In the genomic region with DNA sequence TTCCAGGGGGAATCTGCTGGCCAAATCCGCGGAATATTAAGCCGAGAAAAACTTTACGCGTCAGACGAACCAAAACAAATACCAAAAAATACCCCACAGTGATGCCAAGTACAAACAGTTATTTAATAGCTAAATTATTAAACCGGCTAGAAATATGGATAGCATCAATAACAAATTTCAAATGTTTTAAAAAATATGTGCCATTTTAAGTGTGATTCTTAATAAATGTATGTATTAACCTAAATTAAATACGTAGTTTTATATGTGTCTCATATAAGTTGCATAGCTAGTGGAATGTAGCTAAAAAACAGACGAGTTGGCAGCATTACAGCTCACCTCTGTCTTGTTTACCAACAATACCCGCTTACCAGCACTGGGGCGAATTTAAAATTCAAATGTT, we compare ENCODE assay signal across 1 fruit fly cellular context.
TF ChIP-seq lines count a peak whose summit lies in the region.

A gene (minus strand): TSS at position 54 of the 400 bp plus-strand sequence.

TF ChIP-seq in whole organism, embryonic, 481 proteins besides CTCF, POLR2A, EP300 and RAD21 (continued from another document and continues in another):
- TF ChIP-seq tna (GFP tag; IDR thresholded peaks at IDR 0.05; lab: Robert Waterston, UW; ENCODE audit: partially characterized antibody), result no peak
- peak; percentile 56 for TF ChIP-seq Spps (tag; optimal IDR thresholded peaks at IDR 0.05; lab: Kevin White, UChicago)
- no peak for TF ChIP-seq CG13894 (tag; optimal IDR thresholded peaks at IDR 0.05; lab: Kevin White, UChicago)
- peak; percentile 80 for TF ChIP-seq zfh2 (GFP tag; optimal IDR thresholded peaks at IDR 0.05; lab: Kevin White, UChicago)
- peak in 1 of 2 experiments; percentile 44 for TF ChIP-seq tll (GFP tag; optimal IDR thresholded peaks at IDR 0.05; lab: Kevin White, UChicago)
- peak; percentile 33 for TF ChIP-seq CG7271 (tag; optimal IDR thresholded peaks at IDR 0.05; lab: Kevin White, UChicago)
- peak; percentile 84 for TF ChIP-seq sob (GFP tag; IDR thresholded peaks at IDR 0.05; lab: Robert Waterston, UW)
- peak; percentile 66 for TF ChIP-seq Atf6 (GFP tag; IDR thresholded peaks at IDR 0.05; lab: Robert Waterston, UW)
- peak; percentile 62 for TF ChIP-seq CG10462 (GFP tag; optimal IDR thresholded peaks at IDR 0.05; lab: Kevin White, UChicago)
- TF ChIP-seq kah (GFP tag; optimal IDR thresholded peaks at IDR 0.05; lab: Kevin White, UChicago), result no peak
- TF ChIP-seq vvl (GFP tag; IDR thresholded peaks at IDR 0.05; lab: Robert Waterston, UW), result peak; percentile 70
- no peak for TF ChIP-seq Dll (GFP tag; IDR thresholded peaks at IDR 0.05; lab: Robert Waterston, UW; ENCODE audit: partially characterized antibody)
- no peak for TF ChIP-seq kni (GFP tag; optimal IDR thresholded peaks at IDR 0.05; lab: Kevin White, UChicago)
- TF ChIP-seq vfl (GFP tag; optimal IDR thresholded peaks at IDR 0.05; lab: Kevin White, UChicago), result no peak
- TF ChIP-seq CG18476 (GFP tag; optimal IDR thresholded peaks at IDR 0.05; lab: Kevin White, UChicago), result peak; percentile 44
- TF ChIP-seq seq (GFP tag; IDR thresholded peaks at IDR 0.05; lab: Robert Waterston, UW), result no peak
- TF ChIP-seq Taf1 (GFP tag; IDR thresholded peaks at IDR 0.05; lab: Robert Waterston, UW), result no peak
- TF ChIP-seq CG11696 (GFP tag; IDR thresholded peaks at IDR 0.05; lab: Robert Waterston, UW), result no peak
- TF ChIP-seq D (optimal IDR thresholded peaks at IDR 0.05; lab: Kevin White, UChicago), result no peak
- peak; percentile 29 for TF ChIP-seq D (GFP tag; optimal IDR thresholded peaks at IDR 0.05; lab: Kevin White, UChicago)
- no peak for TF ChIP-seq fru (optimal IDR thresholded peaks at IDR 0.05; lab: Kevin White, UChicago)
- peak; percentile 30 for TF ChIP-seq dm (GFP tag; optimal IDR thresholded peaks at IDR 0.05; lab: Kevin White, UChicago)
- peak; percentile 100 for TF ChIP-seq Sry-β (GFP tag; optimal IDR thresholded peaks at IDR 0.05; lab: Kevin White, UChicago)
- TF ChIP-seq CG4328 (GFP tag; optimal IDR thresholded peaks at IDR 0.05; lab: Kevin White, UChicago), result peak; percentile 50
- peak; percentile 71 for TF ChIP-seq fu2 (GFP tag; optimal IDR thresholded peaks at IDR 0.05; lab: Kevin White, UChicago)
- TF ChIP-seq CG14050 (GFP tag; IDR thresholded peaks at IDR 0.05; lab: Robert Waterston, UW), result peak; percentile 34; the same call in 1 of the 3 replicates
- no peak for TF ChIP-seq scrt (GFP tag; optimal IDR thresholded peaks at IDR 0.05; lab: Kevin White, UChicago)
- peak; percentile 71 for TF ChIP-seq CG4404 (GFP tag; IDR thresholded peaks at IDR 0.05; lab: Robert Waterston, UW)
- peak; percentile 37 for TF ChIP-seq fd102C (GFP tag; optimal IDR thresholded peaks at IDR 0.05; lab: Kevin White, UChicago)
- TF ChIP-seq Trl (optimal IDR thresholded peaks at IDR 0.05; lab: Kevin White, UChicago), result no peak
- TF ChIP-seq Trl (GFP tag; optimal IDR thresholded peaks at IDR 0.05; lab: Kevin White, UChicago), result peak; percentile 71
- peak; percentile 98 for TF ChIP-seq sd (tag; optimal IDR thresholded peaks at IDR 0.05; lab: Kevin White, UChicago)
- TF ChIP-seq kay (GFP tag; optimal IDR thresholded peaks at IDR 0.05; lab: Kevin White, UChicago), result peak; percentile 67
- TF ChIP-seq CG8944 (GFP tag; optimal IDR thresholded peaks at IDR 0.05; lab: Kevin White, UChicago), result peak; percentile 63
- no peak for TF ChIP-seq eyg (GFP tag; optimal IDR thresholded peaks at IDR 0.05; lab: Kevin White, UChicago)
- peak; percentile 40; the same call in 1 of the 2 replicates for TF ChIP-seq wdn (GFP tag; IDR thresholded peaks at IDR 0.05; lab: Robert Waterston, UW)
- peak; percentile 68 for TF ChIP-seq Oli (tag; optimal IDR thresholded peaks at IDR 0.05; lab: Kevin White, UChicago)
- TF ChIP-seq CG9609 (GFP tag; optimal IDR thresholded peaks at IDR 0.05; lab: Kevin White, UChicago), result peak; percentile 67
- TF ChIP-seq Lim3 (GFP tag; IDR thresholded peaks at IDR 0.05; lab: Robert Waterston, UW), result no peak
- TF ChIP-seq Dref (GFP tag; IDR thresholded peaks at IDR 0.05; lab: Robert Waterston, UW), result no peak
- TF ChIP-seq gem (tag; optimal IDR thresholded peaks at IDR 0.05; lab: Kevin White, UChicago), result peak; percentile 86
- TF ChIP-seq gce (GFP tag; IDR thresholded peaks at IDR 0.05; lab: Robert Waterston, UW), result no peak
- no peak for TF ChIP-seq CG6854 (GFP tag; optimal IDR thresholded peaks at IDR 0.05; lab: Kevin White, UChicago)
- TF ChIP-seq CG15514 (GFP tag; optimal IDR thresholded peaks at IDR 0.05; lab: Kevin White, UChicago), result no peak
- no peak for TF ChIP-seq Blimp-1 (GFP tag; optimal IDR thresholded peaks at IDR 0.05; lab: Kevin White, UChicago)
- TF ChIP-seq gcm2 (GFP tag; optimal IDR thresholded peaks at IDR 0.05; lab: Kevin White, UChicago), result peak; percentile 54
- peak; percentile 90 for TF ChIP-seq CG30403 (GFP tag; optimal IDR thresholded peaks at IDR 0.05; lab: Kevin White, UChicago)
- no peak for TF ChIP-seq D19A (tag; optimal IDR thresholded peaks at IDR 0.05; lab: Kevin White, UChicago)
- TF ChIP-seq dimm (GFP tag; IDR thresholded peaks at IDR 0.05; lab: Robert Waterston, UW), result no peak
- peak; percentile 85 for TF ChIP-seq CG4424 (GFP tag; optimal IDR thresholded peaks at IDR 0.05; lab: Kevin White, UChicago)
- peak; percentile 59; the same call in 1 of the 2 replicates for TF ChIP-seq CG11247 (GFP tag; IDR thresholded peaks at IDR 0.05; lab: Robert Waterston, UW)
- TF ChIP-seq Pdp1 (GFP tag; optimal IDR thresholded peaks at IDR 0.05; lab: Kevin White, UChicago), result peak in 1 of 2 experiments; percentile 67
- TF ChIP-seq CG17328 (GFP tag; IDR thresholded peaks at IDR 0.05; lab: Robert Waterston, UW), result peak; percentile 49; the same call in 1 of the 2 replicates
- TF ChIP-seq HLH3B (GFP tag; IDR thresholded peaks at IDR 0.05; lab: Robert Waterston, UW), result peak; percentile 65
- peak; percentile 72 for TF ChIP-seq Myb (GFP tag; optimal IDR thresholded peaks at IDR 0.05; lab: Kevin White, UChicago)
- TF ChIP-seq TFAM (GFP tag; optimal IDR thresholded peaks at IDR 0.05; lab: Kevin White, UChicago), result no peak
- TF ChIP-seq ERR (GFP tag; optimal IDR thresholded peaks at IDR 0.05; lab: Kevin White, UChicago), result no peak
- TF ChIP-seq CG4617 (GFP tag; optimal IDR thresholded peaks at IDR 0.05; lab: Kevin White, UChicago; ENCODE audit: borderline replicate concordance), result peak; percentile 84
- peak; percentile 59 for TF ChIP-seq Atf3 (GFP tag; optimal IDR thresholded peaks at IDR 0.05; lab: Kevin White, UChicago)
- peak; percentile 83 for TF ChIP-seq ind (GFP tag; optimal IDR thresholded peaks at IDR 0.05; lab: Kevin White, UChicago)
- TF ChIP-seq CG11093 (GFP tag; IDR thresholded peaks at IDR 0.05; lab: Robert Waterston, UW), result no peak
- TF ChIP-seq Sox100B (GFP tag; optimal IDR thresholded peaks at IDR 0.05; lab: Kevin White, UChicago), result no peak
- TF ChIP-seq trh (GFP tag; optimal IDR thresholded peaks at IDR 0.05; lab: Kevin White, UChicago), result peak; percentile 36
- peak; percentile 77 for TF ChIP-seq CG2116 (GFP tag; optimal IDR thresholded peaks at IDR 0.05; lab: Kevin White, UChicago)
- TF ChIP-seq sisA (GFP tag; IDR thresholded peaks at IDR 0.05; lab: Robert Waterston, UW), result peak; percentile 73
- no peak for TF ChIP-seq MTF-1 (GFP tag; optimal IDR thresholded peaks at IDR 0.05; lab: Kevin White, UChicago; ENCODE audit: borderline replicate concordance)
- TF ChIP-seq fd96Cb (tag; optimal IDR thresholded peaks at IDR 0.05; lab: Kevin White, UChicago), result peak; percentile 65
- TF ChIP-seq CG2199 (GFP tag; IDR thresholded peaks at IDR 0.05; lab: Robert Waterston, UW), result no peak
- peak; percentile 65; the same call in 3 of the 4 replicates for TF ChIP-seq Gug (GFP tag; IDR thresholded peaks at IDR 0.05; lab: Robert Waterston, UW)
- TF ChIP-seq CG33213 (GFP tag; optimal IDR thresholded peaks at IDR 0.05; lab: Kevin White, UChicago), result peak; percentile 62
- TF ChIP-seq CG12071 (GFP tag; optimal IDR thresholded peaks at IDR 0.05; lab: Kevin White, UChicago), result no peak
- TF ChIP-seq rib (GFP tag; IDR thresholded peaks at IDR 0.05; lab: Robert Waterston, UW), result 0 out of 2 replicates have a peak, but pooled peaks have one; percentile 31
- peak; percentile 80 for TF ChIP-seq Hr3 (GFP tag; optimal IDR thresholded peaks at IDR 0.05; lab: Kevin White, UChicago)
- no peak for TF ChIP-seq exex (tag; optimal IDR thresholded peaks at IDR 0.05; lab: Kevin White, UChicago)
- no peak for TF ChIP-seq ac (GFP tag; optimal IDR thresholded peaks at IDR 0.05; lab: Kevin White, UChicago)
- no peak for TF ChIP-seq sim (GFP tag; IDR thresholded peaks at IDR 0.05; lab: Robert Waterston, UW)
- TF ChIP-seq HLH54F (GFP tag; optimal IDR thresholded peaks at IDR 0.05; lab: Kevin White, UChicago), result peak; percentile 79
- peak; percentile 43 for TF ChIP-seq CG6765 (GFP tag; optimal IDR thresholded peaks at IDR 0.05; lab: Kevin White, UChicago)
- TF ChIP-seq Abd-B (GFP tag; optimal IDR thresholded peaks at IDR 0.05; lab: Kevin White, UChicago), result peak; percentile 79
- TF ChIP-seq CG1647 (GFP tag; optimal IDR thresholded peaks at IDR 0.05; lab: Kevin White, UChicago), result peak; percentile 67
- TF ChIP-seq CG31388 (GFP tag; optimal IDR thresholded peaks at IDR 0.05; lab: Kevin White, UChicago), result no peak
- no peak for TF ChIP-seq HHEX (GFP tag; optimal IDR thresholded peaks at IDR 0.05; lab: Kevin White, UChicago)
- peak; percentile 57 for TF ChIP-seq CG7556 (GFP tag; optimal IDR thresholded peaks at IDR 0.05; lab: Kevin White, UChicago)
- TF ChIP-seq CG6254 (GFP tag; optimal IDR thresholded peaks at IDR 0.05; lab: Kevin White, UChicago), result no peak
- TF ChIP-seq toy (GFP tag; IDR thresholded peaks at IDR 0.05; lab: Robert Waterston, UW), result no peak
- peak; percentile 48; the same call in 1 of the 2 replicates for TF ChIP-seq peb (GFP tag; IDR thresholded peaks at IDR 0.05; lab: Robert Waterston, UW)
- TF ChIP-seq CG14667 (GFP tag; IDR thresholded peaks at IDR 0.05; lab: Robert Waterston, UW), result peak; percentile 39
- TF ChIP-seq gro (GFP tag; optimal IDR thresholded peaks at IDR 0.05; lab: Kevin White, UChicago), result peak; percentile 77
- peak; percentile 33; the same call in 1 of the 3 replicates for TF ChIP-seq CG7357 (GFP tag; IDR thresholded peaks at IDR 0.05; lab: Robert Waterston, UW)
- TF ChIP-seq CG31224 (GFP tag; IDR thresholded peaks at IDR 0.05; lab: Robert Waterston, UW), result peak; percentile 35; the same call in 1 of the 2 replicates
- TF ChIP-seq CG11504 (tag; optimal IDR thresholded peaks at IDR 0.05; lab: Kevin White, UChicago), result no peak
- no peak for TF ChIP-seq usp (GFP tag; optimal IDR thresholded peaks at IDR 0.05; lab: Kevin White, UChicago)
- no peak for TF ChIP-seq unpg (GFP tag; optimal IDR thresholded peaks at IDR 0.05; lab: Kevin White, UChicago)
- peak in 1 of 2 experiments; percentile 68 for TF ChIP-seq bsh (GFP tag; optimal IDR thresholded peaks at IDR 0.05; lab: Kevin White, UChicago)
- TF ChIP-seq CG10267 (tag; optimal IDR thresholded peaks at IDR 0.05; lab: Kevin White, UChicago), result peak; percentile 98
- peak; percentile 47 for TF ChIP-seq Usf (GFP tag; optimal IDR thresholded peaks at IDR 0.05; lab: Kevin White, UChicago)
- TF ChIP-seq CG1529 (GFP tag; optimal IDR thresholded peaks at IDR 0.05; lab: Kevin White, UChicago), result no peak
- peak; percentile 44 for TF ChIP-seq crc (GFP tag; optimal IDR thresholded peaks at IDR 0.05; lab: Kevin White, UChicago)
- peak; percentile 54; the same call in 1 of the 2 replicates for TF ChIP-seq esg (GFP tag; conservative IDR thresholded peaks at IDR 0.05; lab: Robert Waterston, UW)
- TF ChIP-seq yki (optimal IDR thresholded peaks at IDR 0.05; lab: Kevin White, UChicago), result no peak
- TF ChIP-seq Oaz (GFP tag; IDR thresholded peaks at IDR 0.05; lab: Robert Waterston, UW), result no peak
- TF ChIP-seq CG4707 (GFP tag; optimal IDR thresholded peaks at IDR 0.05; lab: Kevin White, UChicago), result no peak
- TF ChIP-seq CG3163 (GFP tag; optimal IDR thresholded peaks at IDR 0.05; lab: Kevin White, UChicago), result peak; percentile 15
- TF ChIP-seq CG11723 (GFP tag; optimal IDR thresholded peaks at IDR 0.05; lab: Kevin White, UChicago), result no peak
- TF ChIP-seq odd (GFP tag; optimal IDR thresholded peaks at IDR 0.05; lab: Kevin White, UChicago), result no peak
- TF ChIP-seq CG11085 (GFP tag; IDR thresholded peaks at IDR 0.05; lab: Robert Waterston, UW), result peak; percentile 43
- TF ChIP-seq CG43689 (GFP tag; IDR thresholded peaks at IDR 0.05; lab: Robert Waterston, UW), result no peak
- no peak for TF ChIP-seq br (optimal IDR thresholded peaks at IDR 0.05; lab: Kevin White, UChicago)
- peak; percentile 50 for TF ChIP-seq CG3838 (GFP tag; optimal IDR thresholded peaks at IDR 0.05; lab: Kevin White, UChicago)
- TF ChIP-seq Drgx (GFP tag; IDR thresholded peaks at IDR 0.05; lab: Robert Waterston, UW), result peak; percentile 37; the same call in 1 of the 2 replicates
- peak; percentile 85 for TF ChIP-seq lilli (GFP tag; optimal IDR thresholded peaks at IDR 0.05; lab: Kevin White, UChicago)
- 0 out of 3 replicates have a peak, but pooled peaks have one; percentile 13 for TF ChIP-seq so (GFP tag; IDR thresholded peaks at IDR 0.05; lab: Robert Waterston, UW)
- TF ChIP-seq ftz-f1 (GFP tag; optimal IDR thresholded peaks at IDR 0.05; lab: Kevin White, UChicago), result no peak
- TF ChIP-seq chinmo (GFP tag; IDR thresholded peaks at IDR 0.05; lab: Robert Waterston, UW; ENCODE audit: partially characterized antibody), result no peak
- TF ChIP-seq CG3726 (GFP tag; IDR thresholded peaks at IDR 0.05; lab: Robert Waterston, UW), result no peak
- TF ChIP-seq sr (GFP tag; IDR thresholded peaks at IDR 0.05; lab: Robert Waterston, UW), result no peak
- TF ChIP-seq CG7372 (GFP tag; IDR thresholded peaks at IDR 0.05; lab: Robert Waterston, UW), result peak; percentile 66
- TF ChIP-seq Antp (GFP tag; optimal IDR thresholded peaks at IDR 0.05; lab: Kevin White, UChicago), result peak; percentile 51
- no peak for TF ChIP-seq CG14860 (GFP tag; IDR thresholded peaks at IDR 0.05; lab: Robert Waterston, UW; ENCODE audit: partially characterized antibody)
- peak; percentile 76 for TF ChIP-seq al (GFP tag; IDR thresholded peaks at IDR 0.05; lab: Robert Waterston, UW)
- peak; percentile 91 for TF ChIP-seq CG2120 (GFP tag; optimal IDR thresholded peaks at IDR 0.05; lab: Kevin White, UChicago)
- peak; percentile 61; the same call in 1 of the 2 replicates for TF ChIP-seq ranshi (GFP tag; IDR thresholded peaks at IDR 0.05; lab: Robert Waterston, UW)
- TF ChIP-seq Fer2 (tag; optimal IDR thresholded peaks at IDR 0.05; lab: Kevin White, UChicago), result peak; percentile 72
- TF ChIP-seq CG9932 (GFP tag; IDR thresholded peaks at IDR 0.05; lab: Robert Waterston, UW), result peak; percentile 88
- peak; percentile 13 for TF ChIP-seq her (GFP tag; optimal IDR thresholded peaks at IDR 0.05; lab: Kevin White, UChicago)
- no peak for TF ChIP-seq CG6791 (GFP tag; IDR thresholded peaks at IDR 0.05; lab: Robert Waterston, UW; ENCODE audit: partially characterized antibody)
- no peak for TF ChIP-seq CG4282 (GFP tag; optimal IDR thresholded peaks at IDR 0.05; lab: Kevin White, UChicago)
